Comparison of ENCODE assay signal across 4 fruit fly cellular contexts in the genomic region with DNA sequence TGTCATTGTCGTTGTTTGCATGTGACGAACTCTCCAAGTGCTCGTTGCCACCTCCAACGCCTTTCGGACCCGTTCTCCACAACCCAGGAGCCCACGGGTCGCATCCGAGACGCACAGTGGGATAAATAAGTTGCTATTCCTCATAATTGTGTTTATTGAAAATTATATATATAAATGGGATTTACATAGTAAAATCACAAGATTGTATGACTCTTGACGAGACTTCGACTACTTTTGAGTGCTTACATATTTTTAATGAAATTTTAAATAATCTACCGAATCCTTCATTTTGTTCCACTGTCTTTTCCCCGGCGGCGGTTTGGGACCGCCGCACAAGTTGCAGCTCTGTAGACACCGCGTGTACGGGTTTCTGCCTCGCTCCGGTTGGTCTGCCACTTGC.
TF ChIP-seq lines count a peak whose summit lies in the region.

No protein-coding gene starts in this region.

- TF ChIP-seq CTCF in whole organism, embryonic (GFP tag; optimal IDR thresholded peaks at IDR 0.05; lab: Kevin White, UChicago): no peak

TF ChIP-seq in whole organism, embryonic, 481 proteins besides CTCF, POLR2A, EP300 and RAD21 (continues in another document):
- no peak for TF ChIP-seq HmgZ (tag; optimal IDR thresholded peaks at IDR 0.05; lab: Kevin White, UChicago)
- no peak for TF ChIP-seq CG10462 (GFP tag; optimal IDR thresholded peaks at IDR 0.05; lab: Kevin White, UChicago)
- no peak for TF ChIP-seq CkIIα-i1 (GFP tag; IDR thresholded peaks at IDR 0.05; lab: Robert Waterston, UW)
- TF ChIP-seq gt (GFP tag; IDR thresholded peaks at IDR 0.05; lab: Robert Waterston, UW): no peak
- TF ChIP-seq D (optimal IDR thresholded peaks at IDR 0.05; lab: Kevin White, UChicago): no peak
- TF ChIP-seq D (GFP tag; optimal IDR thresholded peaks at IDR 0.05; lab: Kevin White, UChicago): no peak
- TF ChIP-seq CG9932 (GFP tag; IDR thresholded peaks at IDR 0.05; lab: Robert Waterston, UW): no peak
- TF ChIP-seq gem (tag; optimal IDR thresholded peaks at IDR 0.05; lab: Kevin White, UChicago): peak; percentile 63
- TF ChIP-seq CG1603 (tag; optimal IDR thresholded peaks at IDR 0.05; lab: Kevin White, UChicago): peak; percentile 23
- peak; percentile 19 for TF ChIP-seq ATbp (GFP tag; optimal IDR thresholded peaks at IDR 0.05; lab: Kevin White, UChicago)
- no peak for TF ChIP-seq CG9609 (GFP tag; optimal IDR thresholded peaks at IDR 0.05; lab: Kevin White, UChicago)
- TF ChIP-seq Atf-2 (GFP tag; optimal IDR thresholded peaks at IDR 0.05; lab: Kevin White, UChicago): no peak
- TF ChIP-seq Usf (GFP tag; optimal IDR thresholded peaks at IDR 0.05; lab: Kevin White, UChicago): peak; percentile 0
- peak; percentile 11 for TF ChIP-seq tio (GFP tag; optimal IDR thresholded peaks at IDR 0.05; lab: Kevin White, UChicago)
- 0 out of 2 replicates have a peak, but pooled peaks have one; percentile 49 for TF ChIP-seq ara (GFP tag; IDR thresholded peaks at IDR 0.05; lab: Robert Waterston, UW)
- TF ChIP-seq NC2β (GFP tag; optimal IDR thresholded peaks at IDR 0.05; lab: Kevin White, UChicago): no peak
- no peak for TF ChIP-seq ap (GFP tag; IDR thresholded peaks at IDR 0.05; lab: Robert Waterston, UW)
- TF ChIP-seq Xrp1 (GFP tag; IDR thresholded peaks at IDR 0.05; lab: Robert Waterston, UW): peak; percentile 56
- no peak for TF ChIP-seq CG1024 (GFP tag; IDR thresholded peaks at IDR 0.05; lab: Robert Waterston, UW)
- TF ChIP-seq CG14441 (GFP tag; IDR thresholded peaks at IDR 0.05; lab: Robert Waterston, UW): no peak
- peak; percentile 50; the same call in 1 of the 2 replicates for TF ChIP-seq vvl (GFP tag; IDR thresholded peaks at IDR 0.05; lab: Robert Waterston, UW)
- TF ChIP-seq Blimp-1 (GFP tag; optimal IDR thresholded peaks at IDR 0.05; lab: Kevin White, UChicago): peak; percentile 44

TF ChIP-seq in whole organism, prepupa, 60 proteins besides CTCF, POLR2A, EP300 and RAD21 (continues in another document):
- TF ChIP-seq CG1621 (tag; optimal IDR thresholded peaks at IDR 0.05; lab: Kevin White, UChicago) (no peak), CG4318 (GFP tag; optimal IDR thresholded peaks at IDR 0.05; lab: Kevin White, UChicago) (no peak), CG8632 (GFP tag; optimal IDR thresholded peaks at IDR 0.05; lab: Kevin White, UChicago) (peak; percentile 39), OdsH (GFP tag; optimal IDR thresholded peaks at IDR 0.05; lab: Kevin White, UChicago) (peak; percentile 41), CG32006 (GFP tag; optimal IDR thresholded peaks at IDR 0.05; lab: Kevin White, UChicago) (peak; percentile 56), Lpt (GFP tag; optimal IDR thresholded peaks at IDR 0.05; lab: Kevin White, UChicago) (no peak), CG10669 (GFP tag; optimal IDR thresholded peaks at IDR 0.05; lab: Kevin White, UChicago) (no peak), CG6854 (GFP tag; optimal IDR thresholded peaks at IDR 0.05; lab: Kevin White, UChicago) (no peak), Blimp-1 (GFP tag; optimal IDR thresholded peaks at IDR 0.05; lab: Kevin White, UChicago) (no peak), CG6276 (GFP tag; optimal IDR thresholded peaks at IDR 0.05; lab: Kevin White, UChicago) (peak; percentile 40), CG34406 (GFP tag; optimal IDR thresholded peaks at IDR 0.05; lab: Kevin White, UChicago) (peak; percentile 47), Ets96B (tag; optimal IDR thresholded peaks at IDR 0.05; lab: Kevin White, UChicago) (peak; percentile 4), vri (GFP tag; optimal IDR thresholded peaks at IDR 0.05; lab: Kevin White, UChicago) (no peak), fd59A (GFP tag; optimal IDR thresholded peaks at IDR 0.05; lab: Kevin White, UChicago) (no peak), Ets21C (GFP tag; optimal IDR thresholded peaks at IDR 0.05; lab: Kevin White, UChicago) (no peak), CG3919 (GFP tag; optimal IDR thresholded peaks at IDR 0.05; lab: Kevin White, UChicago) (no peak), ss (GFP tag; optimal IDR thresholded peaks at IDR 0.05; lab: Kevin White, UChicago) (no peak), dsx (GFP tag; optimal IDR thresholded peaks at IDR 0.05; lab: Kevin White, UChicago; ENCODE audit: poor library complexity, severe bottlenecking) (no peak), CG11762 (GFP tag; optimal IDR thresholded peaks at IDR 0.05; lab: Kevin White, UChicago; ENCODE audit: insufficient read depth) (no peak), CG11294 (GFP tag; IDR thresholded peaks at IDR 0.05; lab: Robert Waterston, UW) (no peak), CG10631 (GFP tag; optimal IDR thresholded peaks at IDR 0.05; lab: Kevin White, UChicago) (peak; percentile 28), dac (GFP tag; optimal IDR thresholded peaks at IDR 0.05; lab: Kevin White, UChicago) (no peak), CG16779 (tag; optimal IDR thresholded peaks at IDR 0.05; lab: Kevin White, UChicago) (no peak)

TF ChIP-seq in whole organism, pupa, 21 proteins besides CTCF, POLR2A, EP300 and RAD21:
- no peak for TF ChIP-seq CG13204 (GFP tag; optimal IDR thresholded peaks at IDR 0.05; lab: Kevin White, UChicago)
- TF ChIP-seq Pif1B (GFP tag; optimal IDR thresholded peaks at IDR 0.05; lab: Kevin White, UChicago): no peak
- TF ChIP-seq CG15710 (tag; optimal IDR thresholded peaks at IDR 0.05; lab: Kevin White, UChicago): peak; percentile 16
- TF ChIP-seq fd96Ca (GFP tag; IDR thresholded peaks at IDR 0.05; lab: Robert Waterston, UW): 0 out of 3 replicates have a peak, but pooled peaks have one; percentile 8
- no peak for TF ChIP-seq Snoo (tag; optimal IDR thresholded peaks at IDR 0.05; lab: Kevin White, UChicago)
- peak; percentile 17 for TF ChIP-seq CG14655 (GFP tag; optimal IDR thresholded peaks at IDR 0.05; lab: Kevin White, UChicago)
- no peak for TF ChIP-seq CG32121 (GFP tag; IDR thresholded peaks at IDR 0.05; lab: Robert Waterston, UW)
- no peak for TF ChIP-seq Ets98B (GFP tag; IDR thresholded peaks at IDR 0.05; lab: Robert Waterston, UW)
- TF ChIP-seq CG34367 (tag; optimal IDR thresholded peaks at IDR 0.05; lab: Kevin White, UChicago): no peak
- TF ChIP-seq gl (tag; optimal IDR thresholded peaks at IDR 0.05; lab: Kevin White, UChicago): no peak
- peak; percentile 10 for TF ChIP-seq CG9948 (tag; optimal IDR thresholded peaks at IDR 0.05; lab: Kevin White, UChicago)
- peak; percentile 32 for TF ChIP-seq CG8159 (tag; optimal IDR thresholded peaks at IDR 0.05; lab: Kevin White, UChicago)
- TF ChIP-seq Pif1A (GFP tag; optimal IDR thresholded peaks at IDR 0.05; lab: Kevin White, UChicago): no peak
- no peak for TF ChIP-seq CG10348 (GFP tag; IDR thresholded peaks at IDR 0.05; lab: Robert Waterston, UW)

TF ChIP-seq in whole organism, wandering third instar larva, 38 proteins besides CTCF, POLR2A, EP300 and RAD21:
- no peak for TF ChIP-seq dl (GFP tag; optimal IDR thresholded peaks at IDR 0.05; lab: Kevin White, UChicago; ENCODE audit: insufficient read depth in 1 of 2, partially characterized antibody in 2 of 2)
- TF ChIP-seq CrebA (GFP tag; optimal IDR thresholded peaks at IDR 0.05; lab: Kevin White, UChicago; ENCODE audit: borderline replicate concordance): no peak
- no peak for TF ChIP-seq HLH106 (tag; optimal IDR thresholded peaks at IDR 0.05; lab: Kevin White, UChicago)
- no peak for TF ChIP-seq woc (GFP tag; optimal IDR thresholded peaks at IDR 0.05; lab: Kevin White, UChicago)
- TF ChIP-seq Rel (GFP tag; optimal IDR thresholded peaks at IDR 0.05; lab: Kevin White, UChicago): no peak
- TF ChIP-seq Rel (tag; optimal IDR thresholded peaks at IDR 0.05; lab: Kevin White, UChicago): no peak
- no peak for TF ChIP-seq Dfd (GFP tag; optimal IDR thresholded peaks at IDR 0.05; lab: Kevin White, UChicago)
- no peak for TF ChIP-seq Hr78 (GFP tag; optimal IDR thresholded peaks at IDR 0.05; lab: Kevin White, UChicago)
- TF ChIP-seq fru (GFP tag; optimal IDR thresholded peaks at IDR 0.05; lab: Kevin White, UChicago): no peak
- peak; percentile 11 for TF ChIP-seq ey (GFP tag; optimal IDR thresholded peaks at IDR 0.05; lab: Kevin White, UChicago)
- TF ChIP-seq foxo (GFP tag; optimal IDR thresholded peaks at IDR 0.05; lab: Kevin White, UChicago): peak in 1 of 2 experiments; percentile 16
- TF ChIP-seq GATAd (GFP tag; optimal IDR thresholded peaks at IDR 0.05; lab: Kevin White, UChicago): no peak
- TF ChIP-seq rgr (GFP tag; optimal IDR thresholded peaks at IDR 0.05; lab: Kevin White, UChicago): peak; percentile 10
- peak; percentile 14 for TF ChIP-seq OdsH (GFP tag; optimal IDR thresholded peaks at IDR 0.05; lab: Kevin White, UChicago)
- no peak for TF ChIP-seq Hr83 (GFP tag; optimal IDR thresholded peaks at IDR 0.05; lab: Kevin White, UChicago; ENCODE audit: poor library complexity, severe bottlenecking)
- peak; percentile 34 for TF ChIP-seq h (GFP tag; optimal IDR thresholded peaks at IDR 0.05; lab: Kevin White, UChicago)

Comparison
In these comparisons a context has a peak if more than half of its experiments do, and no peak if none do; other contexts are left out.
1. Of the 7 proteins assayed by ChIP-seq in both whole organism, embryonic and whole organism, prepupa: peak only in whole organism, embryonic: Blimp-1; only in whole organism, prepupa: Hr39; in both: Sox102F; in neither: 4.